Worm (Caenorhabditis elegans) whole organism, L1 larva: ENCODE measurements around the gene T26C5.2.

ENCODE experiments used
- C04F5.9 ChIP-seq: sonication (generic microtip); optimal IDR thresholded peaks from 2 replicates; lab custom pipeline; 2016; ENCODE audit warnings: missing genetic modification characterization, missing compliant biosample characterization
- C34B4.2 ChIP-seq: sonication (generic microtip); optimal IDR thresholded peaks from 2 replicates; lab custom pipeline; 2017; ENCODE audit warnings: mild to moderate bottlenecking, missing genetic modification characterization, missing compliant biosample characterization
- F16B12.6 ChIP-seq: fragments of 150-350 bp; optimal IDR thresholded peaks from 2 replicates; lab custom pipeline; 2014; ENCODE audit warnings: missing biosample characterization, missing genetic modification characterization
- Y116A8C.19 ChIP-seq: sonication (generic microtip); optimal IDR thresholded peaks from 2 replicates; lab custom pipeline; 2016; ENCODE audit warnings: missing compliant biosample characterization, missing genetic modification characterization, borderline replicate concordance
- aha-1 ChIP-seq: fragments of 150-350 bp; optimal IDR thresholded peaks from 2 replicates; lab custom pipeline; 2014; ENCODE audit warnings: missing biosample characterization, missing genetic modification characterization
- alr-1 ChIP-seq: fragments of 200-800 bp; sonication (Bioruptor generic); optimal IDR thresholded peaks from 2 replicates; lab custom pipeline; 2018; ENCODE audit warnings: borderline replicate concordance, mild to moderate bottlenecking, missing genetic modification characterization, missing compliant biosample characterization
- aly-2 ChIP-seq: fragments of 150-350 bp; optimal IDR thresholded peaks from 2 replicates; lab custom pipeline; 2014; ENCODE audit warnings: missing biosample characterization, missing genetic modification characterization
- blmp-1 ChIP-seq: fragments of 150-350 bp; optimal IDR thresholded peaks from 2 replicates; lab custom pipeline; 2014; ENCODE audit warnings: missing biosample characterization, missing genetic modification characterization
- ceh-82 ChIP-seq, 3 experiments: fragments of 150-350 bp in 1 of 3; sonication (generic microtip) in 2 of 3; optimal IDR thresholded peaks; 2 replicates each; lab custom pipeline; 2014 to 2017; ENCODE audit warnings: missing biosample characterization in 3 of 3, missing genetic modification characterization in 3 of 3
- dpl-1 ChIP-seq, 3 experiments: fragments of 150-350 bp in 2 of 3; sonication (generic microtip) in 1 of 3; optimal IDR thresholded peaks; 2 replicates each; lab custom pipeline; 2014 to 2017; ENCODE audit warnings: missing biosample characterization in 3 of 3, missing genetic modification characterization in 3 of 3, missing genetic modification reagents in 3 of 3
- dsc-1 ChIP-seq: sonication (generic microtip); optimal IDR thresholded peaks from 2 replicates; lab custom pipeline; 2016; ENCODE audit warnings: mild to moderate bottlenecking, missing genetic modification characterization, missing compliant biosample characterization
- efl-1 ChIP-seq, 4 experiments: fragments of 150-350 bp; optimal IDR thresholded peaks in 3 of 4; peaks in 1 of 4; 1 replicate in 1 of 4; 2 replicates in 3 of 4; lab custom pipeline; 2014; ENCODE audit warnings: missing biosample characterization in 2 of 4, missing genetic modification characterization in 2 of 4, missing genetic modification reagents in 2 of 4
- egl-13 ChIP-seq: sonication (generic microtip); optimal IDR thresholded peaks from 2 replicates; lab custom pipeline; 2016; ENCODE audit warnings: missing genotype, missing genetic modification reagents, missing genetic modification characterization, missing compliant biosample characterization
- egl-27 ChIP-seq, 2 experiments: fragments of 150-350 bp in 1 of 2; sonication (generic microtip); optimal IDR thresholded peaks; 3 replicates each; lab custom pipeline; 2017 to 2018; ENCODE audit warnings: missing biosample characterization in 2 of 2, missing genetic modification characterization in 2 of 2, missing genetic modification reagents in 2 of 2
- elt-2 ChIP-seq: sonication (generic microtip); optimal IDR thresholded peaks from 2 replicates; lab custom pipeline; 2016; ENCODE audit warnings: missing genetic modification characterization, mild to moderate bottlenecking, inconsistent platforms, missing compliant biosample characterization, missing genetic modification reagents
- elt-3 ChIP-seq, 6 experiments: fragments of 150-350 bp in 1 of 6; sonication (generic microtip); optimal IDR thresholded peaks; 2 replicates each; lab custom pipeline; 2017 to 2018; ENCODE audit warnings: missing biosample characterization in 6 of 6, missing genetic modification characterization in 6 of 6, inconsistent platforms in 1 of 6
- ets-5 ChIP-seq: fragments of 200-800 bp; sonication (Bioruptor generic); IDR thresholded peaks from 2 replicates; pipeline ENCODE4 v1.3.6; 2022; ENCODE audit warnings: missing genetic modification characterization, missing compliant biosample characterization
- fkh-10 ChIP-seq: sonication (generic microtip); optimal IDR thresholded peaks from 2 replicates; lab custom pipeline; 2017; ENCODE audit warnings: missing biosample characterization, missing genetic modification reagents, missing genetic modification characterization
- fkh-4 ChIP-seq: sonication (generic microtip); optimal IDR thresholded peaks from 2 replicates; lab custom pipeline; 2016; ENCODE audit warnings: missing compliant biosample characterization, missing genetic modification characterization, borderline replicate concordance
- fos-1 ChIP-seq: fragments of 150-350 bp; optimal IDR thresholded peaks from 2 replicates; lab custom pipeline; 2014; ENCODE audit warnings: missing biosample characterization, missing genetic modification characterization
- grh-1 ChIP-seq: fragments of 200-800 bp; sonication (Bioruptor generic); IDR thresholded peaks from 2 replicates; pipeline ENCODE4 v1.3.6; 2022; ENCODE audit warnings: missing genetic modification reagents, missing genetic modification characterization, missing compliant biosample characterization
- hpl-2 ChIP-seq: fragments of 150-350 bp; optimal IDR thresholded peaks from 2 replicates; lab custom pipeline; 2014; ENCODE audit warnings: missing biosample characterization, missing genetic modification reagents, missing genetic modification characterization
- irx-1 ChIP-seq: sonication (generic microtip); optimal IDR thresholded peaks from 2 replicates; lab custom pipeline; 2016; ENCODE audit warnings: missing genetic modification characterization, missing compliant biosample characterization
- jun-1 ChIP-seq: fragments of 150-350 bp; optimal IDR thresholded peaks from 2 replicates; lab custom pipeline; 2014; ENCODE audit warnings: missing biosample characterization, missing genetic modification reagents, missing genetic modification characterization
- lin-14 ChIP-seq: fragments of 200-800 bp; sonication (Bioruptor generic); optimal IDR thresholded peaks from 2 replicates; lab custom pipeline; 2018; ENCODE audit warnings: mild to moderate bottlenecking, missing genetic modification characterization, moderate library complexity, missing compliant biosample characterization
- lin-15B ChIP-seq: fragments of 150-350 bp; sonication (generic microtip); optimal IDR thresholded peaks from 3 replicates; lab custom pipeline; 2014; ENCODE audit warnings: missing biosample characterization, missing genetic modification characterization
- lin-35 ChIP-seq, 2 experiments: fragments of 150-350 bp; optimal IDR thresholded peaks; 2 replicates each; lab custom pipeline; 2014; ENCODE audit warnings: missing biosample characterization in 2 of 2, missing genetic modification characterization in 2 of 2, missing genetic modification reagents in 2 of 2
- lin-39 ChIP-seq: fragments of 150-350 bp; optimal IDR thresholded peaks from 2 replicates; lab custom pipeline; 2014; ENCODE audit warnings: missing biosample characterization, missing genetic modification reagents, missing genetic modification characterization
- lir-3 ChIP-seq: sonication (generic microtip); optimal IDR thresholded peaks from 2 replicates; lab custom pipeline; 2016; ENCODE audit warnings: mild to moderate bottlenecking, missing genetic modification characterization, moderate library complexity, missing compliant biosample characterization; ENCODE audit not compliant: poor library complexity
- lsy-2 ChIP-seq, 2 experiments: fragments of 150-350 bp; optimal IDR thresholded peaks; 2 replicates each; lab custom pipeline; 2014; ENCODE audit warnings: missing biosample characterization in 2 of 2, missing genetic modification characterization in 2 of 2
- mep-1 ChIP-seq: fragments of 150-350 bp; optimal IDR thresholded peaks from 2 replicates; lab custom pipeline; 2014; ENCODE audit warnings: missing biosample characterization, missing genetic modification characterization
- nhr-19 ChIP-seq: fragments of 200-800 bp; sonication (Bioruptor generic); conservative IDR thresholded peaks from 2 replicates; pipeline ENCODE4 v1.3.6; 2022; ENCODE audit warnings: missing genetic modification characterization, missing compliant biosample characterization
- nhr-20 ChIP-seq: sonication (generic microtip); optimal IDR thresholded peaks from 2 replicates; lab custom pipeline; 2016; ENCODE audit warnings: mild to moderate bottlenecking, missing genetic modification characterization, missing compliant biosample characterization
- nhr-47 ChIP-seq: sonication (generic microtip); optimal IDR thresholded peaks from 2 replicates; lab custom pipeline; 2016; ENCODE audit warnings: mild to moderate bottlenecking, missing genetic modification characterization, moderate library complexity, missing compliant biosample characterization
- nhr-71 ChIP-seq: sonication (generic microtip); optimal IDR thresholded peaks from 2 replicates; lab custom pipeline; 2016; ENCODE audit warnings: mild to moderate bottlenecking, missing genetic modification characterization, moderate library complexity, missing compliant biosample characterization
- nhr-85 ChIP-seq: sonication (generic microtip); peaks from one replicate; lab custom pipeline; 2016; ENCODE audit warnings: missing genetic modification characterization, inconsistent platforms, missing compliant biosample characterization
- nhr-90 ChIP-seq: sonication (generic microtip); optimal IDR thresholded peaks from 2 replicates; lab custom pipeline; 2016; ENCODE audit warnings: mild to moderate bottlenecking, missing genetic modification characterization, missing compliant biosample characterization; ENCODE audit not compliant: poor library complexity
- pag-3 ChIP-seq: sonication (generic microtip); optimal IDR thresholded peaks from 2 replicates; lab custom pipeline; 2017; ENCODE audit warnings: missing genetic modification characterization, mild to moderate bottlenecking, missing compliant biosample characterization, antibody characterized with exemption, borderline replicate concordance; ENCODE audit not compliant: insufficient read depth
- snu-23 ChIP-seq: sonication (generic microtip); optimal IDR thresholded peaks from 2 replicates; lab custom pipeline; 2016; ENCODE audit warnings: missing genetic modification characterization, missing compliant biosample characterization
- tbx-2 ChIP-seq: sonication (generic microtip); optimal IDR thresholded peaks from 2 replicates; lab custom pipeline; 2016; ENCODE audit warnings: missing genetic modification characterization, missing compliant biosample characterization
- unc-130 ChIP-seq: fragments of 150-350 bp; optimal IDR thresholded peaks from 2 replicates; lab custom pipeline; 2017; ENCODE audit warnings: missing biosample characterization, missing genetic modification characterization, inconsistent platforms
- unc-62 ChIP-seq: fragments of 150-350 bp; optimal IDR thresholded peaks from 2 replicates; lab custom pipeline; 2014; ENCODE audit warnings: missing biosample characterization, missing genetic modification reagents, missing genetic modification characterization
- vab-15 ChIP-seq: sonication (generic microtip); optimal IDR thresholded peaks from 2 replicates; lab custom pipeline; 2017; ENCODE audit warnings: missing genotype, mild to moderate bottlenecking, missing genetic modification characterization, missing compliant biosample characterization
- xbp-1 ChIP-seq: sonication (generic microtip); optimal IDR thresholded peaks from 2 replicates; lab custom pipeline; 2016; ENCODE audit warnings: missing genetic modification characterization, missing compliant biosample characterization
- zip-4 ChIP-seq: fragments of 200-800 bp; sonication (Bioruptor generic); optimal IDR thresholded peaks from 2 replicates; lab custom pipeline; 2018; ENCODE audit warnings: mild to moderate bottlenecking, missing genetic modification characterization, moderate library complexity, missing compliant biosample characterization
- ztf-4 ChIP-seq: fragments of 150-350 bp; optimal IDR thresholded peaks from 2 replicates; lab custom pipeline; 2014; ENCODE audit warnings: missing biosample characterization, missing genetic modification characterization

Gene T26C5.2

DNA sequence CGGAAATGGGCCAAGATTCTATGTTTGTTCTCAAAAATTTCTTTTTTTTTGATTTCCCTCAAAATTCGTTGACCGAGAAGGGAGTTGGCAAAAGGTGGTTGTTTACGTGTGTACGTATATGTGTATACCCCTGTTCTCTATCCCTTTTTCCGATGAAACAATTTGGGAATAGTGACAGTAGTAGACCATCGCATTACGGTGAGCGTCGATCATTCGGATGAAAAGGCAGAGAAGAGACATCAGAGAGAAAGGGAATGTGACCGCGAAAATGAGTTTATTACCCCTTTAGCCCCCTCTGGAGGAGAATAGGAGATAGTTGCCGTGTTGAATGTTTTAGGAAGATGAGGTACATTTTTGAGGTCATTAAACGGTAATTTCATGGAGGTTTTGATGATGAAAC is 27.0 kb downstream of the T26C5.2 start:
- TF ChIP-seq lsy-2 (tag; optimal IDR thresholded peaks at IDR 0.05; lab: Kevin White, UChicago) (peak in 1 of 2 experiments; percentile 40), nhr-85 (tag; lab: Kevin White, UChicago) (peak; percentile 90), alr-1 (no peak), lin-35 (GFP tag; optimal IDR thresholded peaks at IDR 0.05; lab: Kevin White, UChicago) (peak in 1 of 2 experiments; percentile 2), dpl-1 (GFP tag; optimal IDR thresholded peaks at IDR 0.05; lab: Kevin White, UChicago) (peak in 1 of 3 experiments; percentile 7), nhr-90 (tag; lab: Kevin White, UChicago) (peak; percentile 29), snu-23 (GFP tag; lab: Kevin White, UChicago) (peak; percentile 63), blmp-1 (tag; lab: Kevin White, UChicago) (peak; percentile 99), lin-14 (peak; percentile 86), nhr-47 (peak; percentile 0), nhr-71 (tag; lab: Kevin White, UChicago) (peak; percentile 38), nhr-20 (tag; lab: Kevin White, UChicago) (peak; percentile 46), lin-39 (tag; lab: Kevin White, UChicago) (no peak), ceh-82 (tag; optimal IDR thresholded peaks at IDR 0.05; lab: Kevin White, UChicago) (no peak), mep-1 (tag; lab: Kevin White, UChicago) (peak; percentile 67), elt-3 (tag; optimal IDR thresholded peaks at IDR 0.05; lab: Kevin White, UChicago) (peak in 2 of 6 experiments; percentile 23 to 27), lir-3 (tag; lab: Kevin White, UChicago) (no peak)

DNA sequence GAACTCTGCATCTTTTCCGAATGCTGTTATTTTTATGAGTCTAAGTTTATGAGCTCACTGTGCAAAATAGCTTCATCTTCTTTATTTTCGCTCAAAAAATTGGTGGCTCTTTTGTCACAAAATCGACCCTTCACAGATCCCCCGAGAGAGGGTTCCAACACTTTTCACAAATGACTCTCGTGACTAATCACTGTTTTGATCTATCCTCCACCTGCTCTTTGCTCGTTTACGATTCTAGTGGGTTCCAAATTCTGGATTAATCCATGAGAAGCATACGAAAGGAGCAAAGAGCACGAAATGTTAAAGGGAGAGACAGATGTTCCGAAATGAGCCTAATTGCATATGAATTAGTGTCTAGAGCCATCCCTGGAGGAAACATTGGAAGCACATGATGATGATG is 28.4 kb downstream of the T26C5.2 start:
- peak; percentile 8 for TF ChIP-seq dsc-1 (tag; lab: Kevin White, UChicago)
- no peak for TF ChIP-seq lin-15B (tag; lab: Kevin White, UChicago)
- TF ChIP-seq, all 84 proteins: peak for 1

ce11 chrII:9261931-9262562 is 29.0 kb downstream of the T26C5.2 start, which contains the start of gene aqp-2:
Gene aqp-2 (minus strand): TSS chrII:9261981.
- TF ChIP-seq ets-5 (GFP tag; lab: Robert Waterston, UW) (no peak), egl-13 (peak; percentile 22), nhr-71 (tag; lab: Kevin White, UChicago) (peak; percentile 86), C34B4.2 (tag; lab: Kevin White, UChicago) (no peak), efl-1 (optimal IDR thresholded peaks at IDR 0.05; lab: Kevin White, UChicago) (peak in 1 of 2 experiments; percentile 26), efl-1 (GFP tag; optimal IDR thresholded peaks at IDR 0.05 in 1 of 2; lab: Kevin White, UChicago) (no peak), fkh-10 (GFP tag; lab: Kevin White, UChicago) (no peak), elt-2 (no peak), xbp-1 (tag; lab: Kevin White, UChicago) (peak; percentile 36), F16B12.6 (tag; lab: Kevin White, UChicago) (no peak), nhr-90 (tag; lab: Kevin White, UChicago) (no peak), jun-1 (tag; lab: Kevin White, UChicago) (no peak), grh-1 (GFP tag; lab: Robert Waterston, UW) (no peak), Y116A8C.19 (no peak), hpl-2 (GFP tag; lab: Kevin White, UChicago) (no peak), zip-4 (GFP tag; lab: Kevin White, UChicago) (no peak), fkh-4 (no peak), irx-1 (tag; lab: Kevin White, UChicago) (peak; percentile 40), unc-130 (tag; lab: Kevin White, UChicago) (peak; percentile 45), ztf-4 (no peak), pag-3 (tag; lab: Kevin White, UChicago) (peak; percentile 84), vab-15 (tag; lab: Kevin White, UChicago) (no peak), nhr-85 (tag; lab: Kevin White, UChicago) (peak; percentile 88), aly-2 (no peak), tbx-2 (tag; lab: Kevin White, UChicago) (peak; percentile 39), mep-1 (tag; lab: Kevin White, UChicago) (peak; percentile 53), nhr-19 (GFP tag; lab: Robert Waterston, UW) (peak; percentile 67), alr-1 (no peak), C04F5.9 (tag; lab: Kevin White, UChicago) (peak; percentile 15), egl-27 (tag; optimal IDR thresholded peaks at IDR 0.05; lab: Kevin White, UChicago) (no peak), aha-1 (tag; lab: Kevin White, UChicago) (no peak), unc-62 (GFP tag; lab: Kevin White, UChicago) (no peak), fos-1 (tag; lab: Kevin White, UChicago) (peak; percentile 47)
